Fruit fly (Drosophila melanogaster) ovary, adult (tissue): ENCODE measurements around the gene KLHL18.
"Not testable (repeated sequence)": the region's sequence is repeated elsewhere in the genome, so short reads cannot be mapped to it uniquely, and the experiment has no call there.

Source experiments
- CG17801 ChIP-seq: fragments of 200-800 bp; optimal IDR thresholded peaks from 2 replicates; lab custom pipeline; 2019; ENCODE audit warnings: missing biosample characterization, mild to moderate bottlenecking, missing genetic modification characterization, moderate library complexity; ENCODE audit not compliant: partially characterized antibody

The KLHL18 gene

DNA sequence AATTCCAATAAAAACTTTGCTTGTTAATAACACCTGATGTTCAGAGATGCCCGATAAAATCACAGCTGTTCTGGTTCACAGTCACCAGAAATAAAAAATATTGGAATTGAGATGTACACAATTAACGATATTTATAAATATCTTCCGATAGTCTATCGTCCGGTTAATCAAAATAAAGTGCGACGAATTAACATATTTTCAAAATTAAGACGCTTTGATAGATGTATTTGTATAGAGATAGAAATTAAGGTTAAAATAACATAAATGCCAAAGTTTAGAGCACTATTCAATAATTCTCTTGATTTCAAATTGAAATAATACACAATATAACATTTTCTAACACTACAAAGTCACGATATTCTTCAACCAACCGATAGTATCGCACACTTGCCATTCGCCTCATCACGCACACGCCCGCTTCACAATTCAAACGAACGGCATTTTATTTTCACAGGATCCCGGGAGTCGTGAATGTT is 47.5 kb downstream of the KLHL18 start, which contains the start of the genes CG3281 and aurA:
CG3281 (minus strand) TSS at position 67 of the 476 bp plus-strand sequence.
aurA (plus strand) TSS at position 386 of the 476 bp plus-strand sequence.
- TF ChIP-seq CG17801 (GFP tag; lab: Kevin White, UChicago): peak; percentile 77

DNA sequence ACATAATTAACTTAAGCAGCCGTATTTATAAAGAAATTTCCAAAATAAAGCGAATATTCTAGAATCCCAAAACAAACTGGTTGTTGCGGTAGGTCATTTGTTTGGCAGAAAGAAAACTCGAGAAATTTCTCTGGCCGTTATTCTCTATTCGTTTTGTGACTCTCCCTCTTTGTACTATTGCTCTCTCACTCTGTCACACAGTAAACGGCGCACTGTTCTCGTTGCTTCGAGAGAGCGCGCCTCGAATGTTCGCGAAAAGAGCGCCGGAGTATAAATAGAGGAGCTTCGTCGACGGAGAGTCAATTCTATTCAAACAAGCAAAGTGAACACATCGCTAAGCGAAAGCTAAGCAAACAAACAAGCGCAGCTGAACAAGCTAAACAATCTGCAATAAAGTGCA is 52.0 kb downstream of the KLHL18 start, which contains the start of gene Hsp70Ab:
Hsp70Ab (plus strand) TSS at position 301 of the 400 bp plus-strand sequence.
- TF ChIP-seq CG17801 (GFP tag; lab: Kevin White, UChicago): not testable (repeated sequence)
